Worm (Caenorhabditis elegans) whole organism, L4/young adult: ENCODE results near the gene gur-5.

Experiments used
- W03F9.2 ChIP-seq: fragments of 150-350 bp; optimal IDR thresholded peaks from 2 replicates; lab custom pipeline; 2014; ENCODE audit warnings: missing biosample characterization, missing genetic modification characterization
- him-1 ChIP-seq: sonication (generic microtip); optimal IDR thresholded peaks from 2 replicates; lab custom pipeline; 2016; ENCODE audit warnings: missing genotype, missing genetic modification reagents, missing genetic modification characterization, missing compliant biosample characterization

DNA sequence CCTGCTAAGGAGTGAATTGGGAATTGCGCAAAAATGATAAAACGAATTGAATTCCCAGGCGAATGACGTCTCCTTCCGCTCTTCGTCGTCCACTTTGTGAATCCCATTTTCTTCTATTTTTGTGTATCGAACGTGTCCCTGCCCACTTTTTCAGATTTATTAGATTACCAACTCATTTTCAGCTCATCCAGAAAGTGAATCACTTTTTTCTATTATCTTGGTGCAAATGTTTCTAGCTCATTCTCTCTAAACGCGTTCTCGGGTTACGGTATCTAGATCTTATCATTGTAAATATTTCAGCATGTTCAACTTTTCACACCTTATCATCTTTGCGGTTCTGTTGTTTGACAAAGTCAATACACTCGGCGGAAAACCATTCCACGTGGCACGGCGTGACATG, 4.0 kb downstream of the gur-5 start, which contains the start of gene ZK622.5:
- TF ChIP-seq him-1 (no peak), W03F9.2 (tag; lab: Kevin White, UChicago) (no peak)
